Worm (Caenorhabditis elegans): ENCODE measurements around the gene oac-8.

ce11 chrIV:10609920-10610319 is 25.6 kb downstream of the oac-8 start:
- TF ChIP-seq zag-1 (tag; optimal IDR thresholded peaks at IDR 0.05) (no peak), ztf-4 (tag; optimal IDR thresholded peaks at IDR 0.05) (no peak), dpl-1 (GFP tag; optimal IDR thresholded peaks at IDR 0.05) (no peak), egl-13 (tag; optimal IDR thresholded peaks at IDR 0.05) (no peak)
